Fruit fly (Drosophila melanogaster) Kc167 (cell line): ENCODE results near the gene CG14995.

Source experiments
- Myc ChIP-seq: fragments of >200 bp; optimal IDR thresholded peaks from 2 replicates; lab custom pipeline; 2017; ENCODE audit warnings: missing external identifiers
- Sin3A ChIP-seq: fragments of >200 bp; optimal IDR thresholded peaks from 2 replicates; lab custom pipeline; 2018; ENCODE audit warnings: missing external identifiers
- h ChIP-seq: fragments of >200 bp; optimal IDR thresholded peaks from 3 replicates; lab custom pipeline; 2018; ENCODE audit warnings: missing external identifiers
- insv ChIP-seq: fragments of >200 bp; optimal IDR thresholded peaks from 3 replicates; lab custom pipeline; 2018; ENCODE audit warnings: missing external identifiers
- psq ChIP-seq: fragments of >200 bp; optimal IDR thresholded peaks from 2 replicates; lab custom pipeline; 2017; ENCODE audit warnings: missing external identifiers
- ttk ChIP-seq: sonication (Bioruptor generic); optimal IDR thresholded peaks from 2 replicates; lab custom pipeline; 2017; ENCODE audit warnings: missing external identifiers

Gene CG14995

dm6 chr3L:4102496-4103257, at the start of gene CG14995:
CG14995 (minus strand) TSS chr3L:4103256.
- TF ChIP-seq Myc (lab: Kevin White, UChicago), result no peak
- no peak for TF ChIP-seq psq (lab: Kevin White, UChicago)
- TF ChIP-seq Sin3A (lab: Kevin White, UChicago), result no peak
- TF ChIP-seq insv (lab: Kevin White, UChicago), result no peak
- TF ChIP-seq h (lab: Kevin White, UChicago), result no peak
- TF ChIP-seq ttk (lab: Kevin White, UChicago), result no peak

dm6 chr3L:4148406-4148975, 45.4 kb upstream of the CG14995 start, which contains the start of gene CG1299:
CG1299 (plus strand) TSS chr3L:4148696.
- TF ChIP-seq Myc (lab: Kevin White, UChicago) (no peak), h (lab: Kevin White, UChicago) (no peak), ttk (lab: Kevin White, UChicago) (no peak), insv (lab: Kevin White, UChicago) (no peak), Sin3A (lab: Kevin White, UChicago) (no peak)

- TF ChIP-seq psq (lab: Kevin White, UChicago), result no peak
- TF ChIP-seq insv (lab: Kevin White, UChicago), result no peak
- TF ChIP-seq h (lab: Kevin White, UChicago), result no peak
- TF ChIP-seq Sin3A (lab: Kevin White, UChicago), result no peak
- no peak for TF ChIP-seq Myc (lab: Kevin White, UChicago)
These were observed 42.2 kb upstream of the CG14995 start for dm6 chr3L:4145229-4145628.

dm6 chr3L:4142064-4142463, 39.0 kb upstream of the CG14995 start, which contains the start of gene CG32260:
CG32260 (plus strand) TSS chr3L:4142364.
- no peak for TF ChIP-seq ttk (lab: Kevin White, UChicago)

dm6 chr3L:4141167-4141566, 38.1 kb upstream of the CG14995 start, which contains the start of gene Akh:
Akh (plus strand) TSS chr3L:4141467.
- TF ChIP-seq psq (lab: Kevin White, UChicago), result no peak
- TF ChIP-seq Sin3A (lab: Kevin White, UChicago), result no peak
- no peak for TF ChIP-seq Myc (lab: Kevin White, UChicago)
- no peak for TF ChIP-seq ttk (lab: Kevin White, UChicago)
- no peak for TF ChIP-seq h (lab: Kevin White, UChicago)
- no peak for TF ChIP-seq insv (lab: Kevin White, UChicago)

- no peak for TF ChIP-seq h (lab: Kevin White, UChicago)
- no peak for TF ChIP-seq Sin3A (lab: Kevin White, UChicago)
- TF ChIP-seq Myc (lab: Kevin White, UChicago), result no peak
- TF ChIP-seq insv (lab: Kevin White, UChicago), result no peak
- TF ChIP-seq ttk (lab: Kevin White, UChicago), result no peak
- no peak for TF ChIP-seq psq (lab: Kevin White, UChicago)
These were observed 35.9 kb upstream of the CG14995 start, which contains the start of the genes Rop and Ras64B for dm6 chr3L:4138804-4139521. Rop (minus strand) TSS chr3L:4138996. Ras64B (plus strand) TSS chr3L:4139076.

DNA sequence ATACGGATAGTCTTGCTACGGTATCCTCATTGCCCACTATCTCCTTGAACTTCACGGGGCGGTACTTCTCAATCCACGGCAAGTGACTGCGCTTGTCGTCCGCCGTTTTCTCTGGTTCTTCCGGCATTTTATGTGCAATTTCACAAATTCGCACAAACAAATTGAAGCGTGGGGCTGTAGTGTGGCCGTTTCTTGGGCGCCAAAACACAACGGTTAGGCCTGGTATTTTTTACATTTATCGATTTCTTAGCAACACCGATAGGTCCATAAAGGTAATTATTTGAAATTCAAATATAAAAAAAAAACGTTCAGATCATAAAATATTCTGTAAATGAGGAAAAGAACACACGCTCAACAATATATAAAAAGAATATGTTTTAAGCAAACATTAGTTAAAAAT, 32.8 kb upstream of the CG14995 start, which contains the start of gene RfC4:
Gene RfC4 (minus strand): TSS at position 182 of the 400 bp plus-strand sequence.
- TF ChIP-seq Sin3A (lab: Kevin White, UChicago), result no peak
- TF ChIP-seq h (lab: Kevin White, UChicago), result no peak
- no peak for TF ChIP-seq ttk (lab: Kevin White, UChicago)
- no peak for TF ChIP-seq insv (lab: Kevin White, UChicago)
- no peak for TF ChIP-seq Myc (lab: Kevin White, UChicago)
- TF ChIP-seq psq (lab: Kevin White, UChicago), result no peak

DNA sequence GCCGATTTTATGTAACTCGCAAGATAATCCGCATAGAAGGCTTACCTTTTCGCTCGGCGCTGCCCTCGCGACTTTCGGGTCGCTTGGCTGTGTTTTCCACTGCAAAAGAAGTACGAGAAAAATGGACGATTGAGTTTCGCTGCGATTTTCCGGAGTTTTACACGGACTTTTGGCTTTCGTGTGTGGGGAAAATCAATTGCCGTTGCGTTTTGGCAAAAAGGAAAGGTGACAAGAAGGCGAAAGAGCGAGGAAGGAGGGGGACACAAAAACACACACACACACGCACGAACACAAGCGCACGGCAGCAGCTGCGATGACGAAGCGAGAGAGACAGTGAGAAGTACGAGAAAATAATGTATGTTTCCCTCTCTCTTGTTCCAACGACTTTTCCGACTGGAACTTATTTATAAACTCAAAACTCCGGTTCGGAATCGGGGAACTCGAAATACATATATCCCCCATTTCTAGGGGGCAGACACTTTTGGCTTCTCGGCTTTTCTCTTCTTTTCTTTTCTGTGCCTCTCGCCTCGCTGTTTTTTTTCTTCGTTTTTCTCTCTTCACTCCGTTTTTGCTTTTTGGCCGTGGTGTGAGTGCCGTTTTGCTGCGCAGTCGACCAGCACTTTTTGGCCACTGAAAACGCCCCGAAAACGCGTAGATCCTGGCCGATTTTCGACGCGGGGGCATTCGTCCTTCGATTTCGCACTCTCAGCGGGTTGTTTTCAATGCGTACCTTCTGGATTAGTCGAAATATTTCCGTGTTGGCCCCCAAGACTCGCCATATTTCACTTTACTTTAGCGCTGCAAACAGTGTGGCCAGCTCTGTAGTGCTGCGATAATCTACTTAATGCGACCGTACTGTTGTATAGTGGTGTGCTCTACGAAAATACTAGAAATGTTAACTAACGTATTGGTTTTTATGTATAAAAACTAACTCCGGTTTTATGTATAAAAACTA, 30.9 kb upstream of the CG14995 start, which contains the start of gene ens:
Gene ens (minus strand): TSS at position 827 of the 955 bp plus-strand sequence.
- TF ChIP-seq psq (lab: Kevin White, UChicago) (no peak), insv (lab: Kevin White, UChicago) (no peak), ttk (lab: Kevin White, UChicago) (no peak), h (lab: Kevin White, UChicago) (no peak)

dm6 chr3L:4132585-4132984, 29.5 kb upstream of the CG14995 start:
- no peak for TF ChIP-seq h (lab: Kevin White, UChicago)
- no peak for TF ChIP-seq insv (lab: Kevin White, UChicago)
- TF ChIP-seq psq (lab: Kevin White, UChicago), result no peak
- no peak for TF ChIP-seq Myc (lab: Kevin White, UChicago)
- TF ChIP-seq Sin3A (lab: Kevin White, UChicago), result no peak
- no peak for TF ChIP-seq ttk (lab: Kevin White, UChicago)

DNA sequence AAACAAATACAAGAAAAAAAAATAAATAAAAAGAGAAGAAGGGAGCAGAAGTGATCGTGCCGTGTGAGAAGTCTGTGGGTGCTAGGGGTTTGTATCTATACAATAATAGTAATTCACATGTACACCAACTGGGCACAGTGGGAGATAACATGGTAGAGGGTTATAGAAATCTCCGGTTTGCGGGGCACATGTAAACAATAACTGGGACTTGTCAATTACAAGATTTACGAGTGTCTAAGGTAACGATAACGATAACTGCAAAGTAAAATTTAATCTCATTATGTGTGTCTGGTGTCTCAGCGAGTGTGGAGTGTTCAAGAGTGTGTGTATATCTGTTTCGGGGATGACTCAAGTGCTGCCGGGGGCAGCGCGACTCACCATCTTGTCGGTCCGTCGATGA, 27.7 kb upstream of the CG14995 start:
- TF ChIP-seq insv (lab: Kevin White, UChicago), result no peak
- no peak for TF ChIP-seq Sin3A (lab: Kevin White, UChicago)
- no peak for TF ChIP-seq ttk (lab: Kevin White, UChicago)
- TF ChIP-seq Myc (lab: Kevin White, UChicago), result no peak
- no peak for TF ChIP-seq psq (lab: Kevin White, UChicago)
- TF ChIP-seq h (lab: Kevin White, UChicago), result no peak
